Fruit fly (Drosophila melanogaster) whole organism, embryonic: Measurements from ENCODE around the gene CG13699.

Experiments used
- Adf1 ChIP-seq: fragments of 200-800 bp; sonication (Bioruptor generic); IDR thresholded peaks from 2 replicates; pipeline ENCODE4 v1.3.6; 2022; ENCODE audit warnings: missing biosample characterization, missing genetic modification characterization
- Atf3 ChIP-seq: fragments of 200-800 bp; sonication (Bioruptor generic); optimal IDR thresholded peaks from 3 replicates; lab custom pipeline; 2016; ENCODE audit warnings: missing biosample characterization, missing genetic modification characterization
- Blimp-1 ChIP-seq: fragments of 200-800 bp; sonication (Bioruptor generic); optimal IDR thresholded peaks from 3 replicates; lab custom pipeline; 2018; ENCODE audit warnings: missing biosample characterization, missing genetic modification characterization, mild to moderate bottlenecking, moderate library complexity, missing genetic modification reagents
- BtbVII ChIP-seq: fragments of 200-800 bp; sonication (Bioruptor generic); optimal IDR thresholded peaks from 3 replicates; lab custom pipeline; 2017; ENCODE audit warnings: missing biosample characterization, mild to moderate bottlenecking, missing genetic modification characterization
- CG11695 ChIP-seq: fragments of 200-800 bp; sonication (Bioruptor generic); IDR thresholded peaks from 3 replicates; pipeline ENCODE4 v1.3.6; 2022; ENCODE audit warnings: missing biosample characterization, missing genetic modification characterization
- CG11696 ChIP-seq: fragments of 200-800 bp; sonication (Bioruptor generic); IDR thresholded peaks from 2 replicates; pipeline ENCODE4 v1.3.6; 2022; ENCODE audit warnings: missing biosample characterization, missing genetic modification characterization
- CG14710 ChIP-seq: fragments of 200-800 bp; sonication (Bioruptor generic); optimal IDR thresholded peaks from 3 replicates; lab custom pipeline; 2019; ENCODE audit warnings: missing biosample characterization, mild to moderate bottlenecking, missing genetic modification characterization, moderate library complexity
- CG1603 ChIP-seq: fragments of 200-800 bp; sonication (Bioruptor generic); optimal IDR thresholded peaks from 2 replicates; lab custom pipeline; 2019; ENCODE audit warnings: missing biosample characterization, mild to moderate bottlenecking, missing genetic modification characterization, moderate library complexity
- CG16815 ChIP-seq: fragments of 200-800 bp; sonication (Bioruptor generic); optimal IDR thresholded peaks from 3 replicates; lab custom pipeline; 2017; ENCODE audit warnings: missing biosample characterization, mild to moderate bottlenecking, missing genetic modification characterization
- CG17186 ChIP-seq: fragments of 200-800 bp; sonication (Bioruptor generic); optimal IDR thresholded peaks from 3 replicates; lab custom pipeline; 2017; ENCODE audit warnings: missing biosample characterization, missing genetic modification reagents, missing genetic modification characterization
- CG17359 ChIP-seq: fragments of 200-800 bp; sonication (Bioruptor generic); optimal IDR thresholded peaks from 3 replicates; lab custom pipeline; 2018; ENCODE audit warnings: missing biosample characterization, mild to moderate bottlenecking, missing genetic modification characterization, moderate library complexity
- CG2129 ChIP-seq: fragments of 200-800 bp; sonication (Bioruptor generic); IDR thresholded peaks from 2 replicates; pipeline ENCODE4 v1.3.6; 2022; ENCODE audit warnings: missing biosample characterization, missing genetic modification characterization; ENCODE audit not compliant: partially characterized antibody
- CG30431 ChIP-seq: fragments of 200-800 bp; sonication (Bioruptor generic); optimal IDR thresholded peaks from 2 replicates; lab custom pipeline; 2017; ENCODE audit warnings: missing biosample characterization, missing genetic modification characterization
- CG31224 ChIP-seq: fragments of 200-800 bp; sonication (Bioruptor generic); IDR thresholded peaks from 2 replicates; pipeline ENCODE4 v1.3.6; 2022; ENCODE audit warnings: missing biosample characterization, missing genetic modification characterization
- CG3281 ChIP-seq: fragments of 200-800 bp; sonication (Bioruptor generic); optimal IDR thresholded peaks from 3 replicates; lab custom pipeline; 2017; ENCODE audit warnings: missing biosample characterization, mild to moderate bottlenecking, missing genetic modification characterization
- CG4404 ChIP-seq: fragments of 200-800 bp; sonication (Bioruptor generic); IDR thresholded peaks from 2 replicates; pipeline ENCODE4 v1.3.6; 2022; ENCODE audit warnings: missing biosample characterization, missing genetic modification characterization
- CG6254 ChIP-seq: fragments of 200-800 bp; sonication (Bioruptor generic); optimal IDR thresholded peaks from 3 replicates; lab custom pipeline; 2017; ENCODE audit warnings: mild to moderate bottlenecking, missing biosample characterization, missing genetic modification reagents, missing genetic modification characterization
- CG7357 ChIP-seq: fragments of 200-800 bp; sonication (Bioruptor generic); IDR thresholded peaks from 3 replicates; pipeline ENCODE4 v1.3.6; 2022; ENCODE audit warnings: missing biosample characterization, missing genetic modification characterization
- CG7556 ChIP-seq: fragments of 200-800 bp; sonication (Bioruptor generic); optimal IDR thresholded peaks from 2 replicates; lab custom pipeline; 2017; ENCODE audit warnings: missing biosample characterization, mild to moderate bottlenecking, missing genetic modification characterization
- CG8281 ChIP-seq: fragments of 200-800 bp; sonication (Bioruptor generic); optimal IDR thresholded peaks from 2 replicates; lab custom pipeline; 2018; ENCODE audit warnings: missing biosample characterization, mild to moderate bottlenecking, missing genetic modification characterization, moderate library complexity
- Doc3 ChIP-seq: fragments of 200-800 bp; sonication (Bioruptor generic); IDR thresholded peaks from 3 replicates; pipeline ENCODE4 v1.3.6; 2022; ENCODE audit warnings: missing biosample characterization, missing genetic modification characterization; ENCODE audit not compliant: partially characterized antibody
- Eip74EF ChIP-seq, 2 experiments: fragments of 200-800 bp in 1 of 2; fragments of >200 bp in 1 of 2; sonication (Bioruptor generic) in 1 of 2; optimal IDR thresholded peaks; 2 replicates each; lab custom pipeline; 2017 to 2019; ENCODE audit warnings: missing biosample characterization in 2 of 2, missing genetic modification characterization in 2 of 2, mild to moderate bottlenecking in 1 of 2, moderate library complexity in 1 of 2
- HLHmδ ChIP-seq: fragments of 200-800 bp; sonication (Bioruptor generic); optimal IDR thresholded peaks from 2 replicates; lab custom pipeline; 2018; ENCODE audit warnings: missing biosample characterization, mild to moderate bottlenecking, missing genetic modification characterization, moderate library complexity
- MBD-R2 ChIP-seq: fragments of 200-800 bp; sonication (Bioruptor generic); IDR thresholded peaks from 2 replicates; pipeline ENCODE4 v1.3.6; 2022; ENCODE audit warnings: missing biosample characterization, missing genetic modification characterization
- Mad ChIP-seq: fragments of 200-800 bp; sonication (Bioruptor generic); optimal IDR thresholded peaks from 2 replicates; lab custom pipeline; 2016; ENCODE audit warnings: missing biosample characterization, missing genetic modification characterization
- Optix ChIP-seq: fragments of 200-800 bp; sonication (Bioruptor generic); IDR thresholded peaks from 3 replicates; pipeline ENCODE4 v1.3.6; 2022; ENCODE audit warnings: missing biosample characterization, missing genetic modification characterization
- Spps ChIP-seq: fragments of 200-800 bp; sonication (Bioruptor generic); optimal IDR thresholded peaks from 2 replicates; lab custom pipeline; 2018; ENCODE audit warnings: missing biosample characterization, mild to moderate bottlenecking, missing genetic modification characterization
- bbx ChIP-seq: fragments of 200-800 bp; sonication (Bioruptor generic); IDR thresholded peaks from 2 replicates; pipeline ENCODE4 v1.3.6; 2022; ENCODE audit warnings: missing biosample characterization, missing genetic modification characterization; ENCODE audit not compliant: partially characterized antibody
- br ChIP-seq: fragments of >200 bp; optimal IDR thresholded peaks from 2 replicates; lab custom pipeline; 2017
- cad ChIP-seq: fragments of >200 bp; optimal IDR thresholded peaks from 2 replicates; lab custom pipeline; 2017; ENCODE audit warnings: missing biosample characterization, missing genetic modification characterization
- crc ChIP-seq: fragments of 200-800 bp; sonication (Bioruptor generic); optimal IDR thresholded peaks from 2 replicates; lab custom pipeline; 2016; ENCODE audit warnings: missing biosample characterization, missing genetic modification characterization
- croc ChIP-seq: fragments of 200-800 bp; sonication (Bioruptor generic); conservative IDR thresholded peaks from 3 replicates; pipeline ENCODE4 v1.3.6; 2022; ENCODE audit warnings: missing biosample characterization, missing genetic modification characterization
- da ChIP-seq: fragments of 200-800 bp; sonication (Bioruptor generic); optimal IDR thresholded peaks from 2 replicates; lab custom pipeline; 2016; ENCODE audit warnings: missing biosample characterization, missing genetic modification characterization
- dati ChIP-seq: fragments of 200-800 bp; sonication (Bioruptor generic); IDR thresholded peaks from 2 replicates; pipeline ENCODE4 v1.3.6; 2022; ENCODE audit warnings: missing biosample characterization, missing genetic modification characterization
- gcm2 ChIP-seq: fragments of 200-800 bp; sonication (Bioruptor generic); optimal IDR thresholded peaks from 2 replicates; lab custom pipeline; 2016; ENCODE audit warnings: missing biosample characterization, missing genetic modification characterization
- gem ChIP-seq: fragments of 200-800 bp; sonication (Bioruptor generic); optimal IDR thresholded peaks from 2 replicates; lab custom pipeline; 2019; ENCODE audit warnings: missing biosample characterization, mild to moderate bottlenecking, missing genetic modification characterization, moderate library complexity
- insv ChIP-seq, 2 experiments: fragments of 200-800 bp; sonication (Bioruptor generic); optimal IDR thresholded peaks; 3 replicates each; lab custom pipeline; 2016 to 2018; ENCODE audit warnings: missing biosample characterization in 2 of 2, missing genetic modification characterization in 2 of 2
- inv ChIP-seq: fragments of 200-800 bp; sonication (Bioruptor generic); IDR thresholded peaks from 2 replicates; pipeline ENCODE4 v1.3.6; 2022; ENCODE audit warnings: missing biosample characterization, missing genetic modification characterization; ENCODE audit not compliant: partially characterized antibody
- jing ChIP-seq: fragments of 200-800 bp; sonication (Bioruptor generic); optimal IDR thresholded peaks from 2 replicates; lab custom pipeline; 2018; ENCODE audit warnings: missing biosample characterization, mild to moderate bottlenecking, missing genetic modification characterization
- klu ChIP-seq: fragments of 200-800 bp; sonication (Bioruptor generic); IDR thresholded peaks from 2 replicates; pipeline ENCODE4 v1.3.6; 2022; ENCODE audit warnings: missing biosample characterization, missing genetic modification characterization
- luna ChIP-seq: fragments of 200-800 bp; sonication (Bioruptor generic); optimal IDR thresholded peaks from 2 replicates; lab custom pipeline; 2016; ENCODE audit warnings: missing biosample characterization, missing genetic modification characterization
- nerfin-1 ChIP-seq: fragments of 200-800 bp; sonication (Bioruptor generic); optimal IDR thresholded peaks from 3 replicates; lab custom pipeline; 2019; ENCODE audit warnings: missing biosample characterization, mild to moderate bottlenecking, missing genetic modification characterization, moderate library complexity
- onecut ChIP-seq: fragments of 200-800 bp; sonication (Bioruptor generic); IDR thresholded peaks from 2 replicates; pipeline ENCODE4 v1.3.6; 2022; ENCODE audit warnings: missing biosample characterization, missing genetic modification characterization
- pho ChIP-seq: fragments of 200-800 bp; sonication (Bioruptor generic); optimal IDR thresholded peaks from 2 replicates; lab custom pipeline; 2016; ENCODE audit warnings: missing biosample characterization, missing genetic modification characterization
- repo ChIP-seq: fragments of 200-800 bp; sonication (Bioruptor generic); optimal IDR thresholded peaks from 2 replicates; lab custom pipeline; 2016; ENCODE audit warnings: missing biosample characterization, missing genetic modification characterization
- rib ChIP-seq: fragments of 200-800 bp; sonication (Bioruptor generic); IDR thresholded peaks from 2 replicates; pipeline ENCODE4 v1.3.6; 2022; ENCODE audit warnings: missing biosample characterization, missing genetic modification characterization
- row ChIP-seq: fragments of 200-800 bp; sonication (Bioruptor generic); IDR thresholded peaks from 3 replicates; pipeline ENCODE4 v1.3.6; 2022; ENCODE audit warnings: missing biosample characterization, missing genetic modification characterization
- sima ChIP-seq: fragments of 200-800 bp; sonication (Bioruptor generic); optimal IDR thresholded peaks from 2 replicates; lab custom pipeline; 2016; ENCODE audit warnings: missing biosample characterization, missing genetic modification characterization
- stwl ChIP-seq: fragments of 200-800 bp; sonication (Bioruptor generic); optimal IDR thresholded peaks from 3 replicates; lab custom pipeline; 2018; ENCODE audit warnings: missing biosample characterization, mild to moderate bottlenecking, missing genetic modification characterization, moderate library complexity
- sug ChIP-seq: fragments of 200-800 bp; optimal IDR thresholded peaks from 2 replicates; lab custom pipeline; 2019; ENCODE audit warnings: missing biosample characterization, mild to moderate bottlenecking, missing genetic modification characterization, moderate library complexity
- toy ChIP-seq: fragments of 200-800 bp; sonication (Bioruptor generic); IDR thresholded peaks from 2 replicates; pipeline ENCODE4 v1.3.6; 2022; ENCODE audit warnings: missing biosample characterization, missing genetic modification characterization
- wor ChIP-seq: fragments of 200-800 bp; sonication (Bioruptor generic); IDR thresholded peaks from 2 replicates; pipeline ENCODE4 v1.3.6; 2022; ENCODE audit warnings: missing biosample characterization, missing genetic modification characterization

Gene CG13699

dm6 chr3L:18203949-18204348, 41.6 kb upstream of the CG13699 start (continued):
- no peak for TF ChIP-seq sima (GFP tag; lab: Kevin White, UChicago)
- no peak for TF ChIP-seq da
- TF ChIP-seq pho: no peak
- TF ChIP-seq dati (GFP tag; lab: Robert Waterston, UW): no peak
- no peak for TF ChIP-seq CG1603 (tag; lab: Kevin White, UChicago)
- no peak for TF ChIP-seq CG11696 (GFP tag; lab: Robert Waterston, UW)
- no peak for TF ChIP-seq Mad (GFP tag; lab: Kevin White, UChicago)
- TF ChIP-seq CG7556 (GFP tag; lab: Kevin White, UChicago): peak; percentile 71
- TF ChIP-seq gem (tag; lab: Kevin White, UChicago): peak; percentile 84
- no peak for TF ChIP-seq CG3281 (GFP tag; lab: Kevin White, UChicago)
- TF ChIP-seq MBD-R2 (GFP tag; lab: Robert Waterston, UW): no peak
- no peak; the same call in 1 of the 2 replicates for TF ChIP-seq onecut
- no peak for TF ChIP-seq luna (GFP tag; lab: Kevin White, UChicago)
- peak; percentile 55 for TF ChIP-seq CG17359 (tag; lab: Kevin White, UChicago)
- TF ChIP-seq toy: no peak
- TF ChIP-seq rib (GFP tag; lab: Robert Waterston, UW): no peak
- TF ChIP-seq Blimp-1 (GFP tag; lab: Kevin White, UChicago): peak; percentile 85
- TF ChIP-seq Spps (tag; lab: Kevin White, UChicago): peak; percentile 81
- no peak for TF ChIP-seq inv
- no peak for TF ChIP-seq CG30431 (GFP tag; lab: Kevin White, UChicago)
- TF ChIP-seq CG6254 (GFP tag; lab: Kevin White, UChicago): peak; percentile 60
- no peak for TF ChIP-seq CG7357
- TF ChIP-seq insv (GFP tag; optimal IDR thresholded peaks at IDR 0.05; lab: Kevin White, UChicago): no peak
- no peak for TF ChIP-seq crc (GFP tag; lab: Kevin White, UChicago)
- TF ChIP-seq Doc3 (GFP tag; lab: Robert Waterston, UW): no peak
- TF ChIP-seq HLHmδ (GFP tag; lab: Kevin White, UChicago): no peak
- no peak for TF ChIP-seq klu (GFP tag; lab: Robert Waterston, UW)
- TF ChIP-seq Atf3 (GFP tag; lab: Kevin White, UChicago): no peak
- peak; percentile 24; the same call in 1 of the 2 replicates for TF ChIP-seq wor (GFP tag; lab: Robert Waterston, UW)
- peak in 1 of 2 experiments; percentile 61 for TF ChIP-seq Eip74EF (GFP tag; optimal IDR thresholded peaks at IDR 0.05; lab: Kevin White, UChicago)
- TF ChIP-seq repo (GFP tag; lab: Kevin White, UChicago): no peak
- TF ChIP-seq CG16815: peak; percentile 38
- TF ChIP-seq CG14710 (tag; lab: Kevin White, UChicago): peak; percentile 86
- TF ChIP-seq Adf1 (GFP tag; lab: Robert Waterston, UW): no peak
- TF ChIP-seq CG4404 (GFP tag; lab: Robert Waterston, UW): no peak
- no peak for TF ChIP-seq CG17186
- TF ChIP-seq CG8281 (tag; lab: Kevin White, UChicago): peak; percentile 15
- TF ChIP-seq croc: peak; percentile 63
- TF ChIP-seq bbx (GFP tag; lab: Robert Waterston, UW): no peak
- TF ChIP-seq BtbVII (GFP tag; lab: Kevin White, UChicago): no peak
- no peak for TF ChIP-seq br (lab: Kevin White, UChicago)
- TF ChIP-seq nerfin-1: peak; percentile 58
- peak; percentile 19 for TF ChIP-seq stwl (tag; lab: Kevin White, UChicago)
- TF ChIP-seq row (GFP tag; lab: Robert Waterston, UW): peak; percentile 72
- peak; percentile 55; the same call in 2 of the 3 replicates for TF ChIP-seq CG11695 (GFP tag; lab: Robert Waterston, UW)
- TF ChIP-seq CG2129 (GFP tag; lab: Robert Waterston, UW): no peak
- TF ChIP-seq cad (GFP tag; lab: Kevin White, UChicago): no peak
- TF ChIP-seq sug: peak; percentile 25
- no peak for TF ChIP-seq gcm2
- TF ChIP-seq CG31224 (GFP tag; lab: Robert Waterston, UW): no peak
- no peak for TF ChIP-seq jing
- TF ChIP-seq Optix (GFP tag; lab: Robert Waterston, UW): no peak
